Worm (Caenorhabditis elegans) whole organism, L4/young adult: ENCODE data around the gene F12F6.1.

Experiments used
- W03F9.2 ChIP-seq: fragments of 150-350 bp; optimal IDR thresholded peaks from 2 replicates; lab custom pipeline; 2014; ENCODE audit warnings: missing biosample characterization, missing genetic modification characterization
- him-1 ChIP-seq: sonication (generic microtip); optimal IDR thresholded peaks from 2 replicates; lab custom pipeline; 2016; ENCODE audit warnings: missing genotype, missing genetic modification reagents, missing genetic modification characterization, missing compliant biosample characterization

DNA sequence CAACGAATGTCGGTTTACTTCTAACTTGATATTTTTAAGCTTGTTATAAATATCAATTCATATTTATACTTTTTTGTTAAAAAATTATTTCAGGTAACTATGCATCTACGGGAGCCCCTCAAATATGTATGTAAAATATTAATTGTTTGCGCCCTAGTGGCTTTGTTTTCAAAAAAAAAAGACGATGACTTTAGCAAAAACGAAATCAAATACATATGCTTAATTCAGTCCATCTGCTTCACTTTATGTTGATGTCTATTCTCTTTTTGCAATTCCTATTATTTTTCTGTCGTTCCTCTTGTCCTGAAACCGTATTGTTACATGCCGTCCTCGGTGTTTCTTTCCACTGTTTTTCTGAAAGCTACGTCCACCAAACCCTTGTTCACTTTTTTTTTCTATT is 14.0 kb upstream of the F12F6.1 start:
- TF ChIP-seq W03F9.2 (tag; lab: Kevin White, UChicago) = no peak
- no peak for TF ChIP-seq him-1 (tag; lab: Kevin White, UChicago)
